Fruit fly (Drosophila melanogaster): ENCODE data around the gene gry.

- TF ChIP-seq usp (GFP tag; optimal IDR thresholded peaks at IDR 0.05) = no peak
- no peak for TF ChIP-seq EcR (GFP tag; optimal IDR thresholded peaks at IDR 0.05)
Observed at dm6 chr3L:3223390-3223914, 24.6 kb downstream of the gry start.

Measured in whole organism.